Worm (Caenorhabditis elegans): Measurements from ENCODE around the gene ZK370.4.

The ZK370.4 gene

ce11 chrIII:8697268-8697907, 33.8 kb downstream of the ZK370.4 start:
- TF ChIP-seq hrde-1 (tag; optimal IDR thresholded peaks at IDR 0.05; ENCODE audit: borderline replicate concordance) = no peak
- TF ChIP-seq F39B2.1 (GFP tag; IDR thresholded peaks at IDR 0.05) = no peak
- no peak for TF ChIP-seq F33H1.4 (GFP tag; IDR thresholded peaks at IDR 0.05)
- TF ChIP-seq C06A6.2 (GFP tag; conservative IDR thresholded peaks at IDR 0.05) = no peak
- TF ChIP-seq ceh-40 (GFP tag; IDR thresholded peaks at IDR 0.05) = no peak
- TF ChIP-seq ztf-22 (GFP tag; optimal IDR thresholded peaks at IDR 0.05) = no peak
- no peak for TF ChIP-seq hsf-1 (GFP tag; IDR thresholded peaks at IDR 0.05)

ce11 chrIII:8696680-8697079, 34.5 kb downstream of the ZK370.4 start:
- TF ChIP-seq ccch-3 (GFP tag; optimal IDR thresholded peaks at IDR 0.05) = no peak
- TF ChIP-seq snpc-1.1 (tag; optimal IDR thresholded peaks at IDR 0.05; ENCODE audit: insufficient read depth) = no peak
- no peak for TF ChIP-seq F55B11.4 (tag; optimal IDR thresholded peaks at IDR 0.05; ENCODE audit: borderline replicate concordance, insufficient read depth)
- TF ChIP-seq chd-7 (tag; optimal IDR thresholded peaks at IDR 0.05) = no peak
- no peak for TF ChIP-seq athp-1 (tag; optimal IDR thresholded peaks at IDR 0.05)
- no peak for TF ChIP-seq F52B5.7 (tag; optimal IDR thresholded peaks at IDR 0.05)
- TF ChIP-seq tlf-1 (GFP tag; optimal IDR thresholded peaks at IDR 0.05) = no peak
- TF ChIP-seq F22D6.2 (tag; optimal IDR thresholded peaks at IDR 0.05) = no peak
- no peak for TF ChIP-seq nhr-27 (tag; optimal IDR thresholded peaks at IDR 0.05)
- no peak for TF ChIP-seq sptf-2 (GFP tag; optimal IDR thresholded peaks at IDR 0.05)
- TF ChIP-seq ztf-18 (tag; optimal IDR thresholded peaks at IDR 0.05) = no peak
- TF ChIP-seq bed-2 (GFP tag; IDR thresholded peaks at IDR 0.05) = no peak
- peak; percentile 21 to 81 for TF ChIP-seq let-607 (tag; optimal IDR thresholded peaks at IDR 0.05)
- peak; percentile 87 for TF ChIP-seq hmg-1.2 (GFP tag; IDR thresholded peaks at IDR 0.05)
- peak; percentile 17 for TF ChIP-seq ZK185.1 (tag; optimal IDR thresholded peaks at IDR 0.05; ENCODE audit: poor library complexity, severe bottlenecking)
- TF ChIP-seq attf-5 (GFP tag; optimal IDR thresholded peaks at IDR 0.05) = peak; percentile 3
- TF ChIP-seq B0261.1 (tag; optimal IDR thresholded peaks at IDR 0.05) = no peak
- no peak for TF ChIP-seq lsl-1 (GFP tag; optimal IDR thresholded peaks at IDR 0.05)
- TF ChIP-seq B0336.3 (GFP tag; IDR thresholded peaks at IDR 0.05) = no peak
- no peak for TF ChIP-seq Y79H2A.3 (GFP tag; conservative IDR thresholded peaks at IDR 0.05)
- TF ChIP-seq F23B12.7 (tag; optimal IDR thresholded peaks at IDR 0.05; ENCODE audit: insufficient read depth) = no peak
- no peak for TF ChIP-seq lsy-27 (tag; optimal IDR thresholded peaks at IDR 0.05; ENCODE audit: borderline replicate concordance, insufficient read depth)
- no peak for TF ChIP-seq hlh-12 (tag; optimal IDR thresholded peaks at IDR 0.05)
- no peak for TF ChIP-seq K11D2.4 (GFP tag; IDR thresholded peaks at IDR 0.05)
- no peak for TF ChIP-seq cebp-1 (GFP tag; IDR thresholded peaks at IDR 0.05)
- TF ChIP-seq cebp-1 (tag; optimal IDR thresholded peaks at IDR 0.05) = peak; percentile 39
- no peak for TF ChIP-seq rpc-1 (optimal IDR thresholded peaks at IDR 0.05)
- no peak for TF ChIP-seq rpc-1 (tag; optimal IDR thresholded peaks at IDR 0.05)
- TF ChIP-seq T07F8.4 (tag; optimal IDR thresholded peaks at IDR 0.05) = no peak
- no peak for TF ChIP-seq ztf-26 (tag; optimal IDR thresholded peaks at IDR 0.05)
- no peak for TF ChIP-seq mes-4 (tag; optimal IDR thresholded peaks at IDR 0.05)
- TF ChIP-seq ceh-79 (tag; optimal IDR thresholded peaks at IDR 0.05) = no peak
- no peak for TF ChIP-seq dpff-1 (tag; optimal IDR thresholded peaks at IDR 0.05)
- no peak for TF ChIP-seq F33H1.4 (GFP tag; IDR thresholded peaks at IDR 0.05)
- TF ChIP-seq dox-1 (GFP tag; IDR thresholded peaks at IDR 0.05) = no peak
- no peak for TF ChIP-seq madf-8 (GFP tag; conservative IDR thresholded peaks at IDR 0.05)
- no peak for TF ChIP-seq ceh-100 (GFP tag; IDR thresholded peaks at IDR 0.05)
- no peak for TF ChIP-seq nhr-179 (tag; optimal IDR thresholded peaks at IDR 0.05)
- TF ChIP-seq nhr-120 (GFP tag; IDR thresholded peaks at IDR 0.05) = no peak
- no peak for TF ChIP-seq madf-10 (tag; optimal IDR thresholded peaks at IDR 0.05)
- TF ChIP-seq nhr-80 (tag; optimal IDR thresholded peaks at IDR 0.05) = peak; percentile 22

Measured in whole organism, young adult.